Worm (Caenorhabditis elegans): ENCODE results near the gene Y54F10BM.9.

The Y54F10BM.9 gene

ce11 chrIII:2281975-2282957, 22.5 kb downstream of the Y54F10BM.9 start, which contains the start of gene Y54F10BM.3:
TSS of gene Y54F10BM.3 (plus strand) at chrIII:2282025.
- TF ChIP-seq ceh-28 (tag; optimal IDR thresholded peaks at IDR 0.05) (peak; percentile 97), snpc-1.2 (GFP tag; IDR thresholded peaks at IDR 0.05) (no peak)

ce11 chrIII:2280569-2280968, 24.2 kb downstream of the Y54F10BM.9 start, which contains the start of gene Y54F10BM.22:
TSS of gene Y54F10BM.22 (plus strand) at chrIII:2280899.
- TF ChIP-seq hlh-30 (tag; optimal IDR thresholded peaks at IDR 0.05; ENCODE audit: insufficient read depth) = peak; percentile 3
- TF ChIP-seq ceh-32 (tag; optimal IDR thresholded peaks at IDR 0.05; ENCODE audit: poor library complexity) = no peak

- no peak for TF ChIP-seq gei-8 (GFP tag; optimal IDR thresholded peaks at IDR 0.05)
- TF ChIP-seq nhr-28 (tag; optimal IDR thresholded peaks at IDR 0.05) = no peak
- TF ChIP-seq mxl-2 (GFP tag; conservative IDR thresholded peaks at IDR 0.05) = no peak
- TF ChIP-seq mes-2 (tag; optimal IDR thresholded peaks at IDR 0.05; ENCODE audit: poor library complexity, severe bottlenecking) = no peak
- no peak for TF ChIP-seq nhr-102 (tag; optimal IDR thresholded peaks at IDR 0.05)
- TF ChIP-seq nhr-111 (GFP tag; optimal IDR thresholded peaks at IDR 0.05) = no peak
- TF ChIP-seq dpl-1 (GFP tag; optimal IDR thresholded peaks at IDR 0.05) = no peak
- TF ChIP-seq unc-39 (tag; optimal IDR thresholded peaks at IDR 0.05) = no peak
- TF ChIP-seq R02D3.7 (tag; optimal IDR thresholded peaks at IDR 0.05) = no peak
- no peak for TF ChIP-seq ctbp-1 (GFP tag; IDR thresholded peaks at IDR 0.05)
- TF ChIP-seq ceh-62 (tag; optimal IDR thresholded peaks at IDR 0.05) = no peak
Measured at ce11 chrIII:2279457-2279856, 25.3 kb downstream of the Y54F10BM.9 start, which contains the start of gene Y54F10BM.23. TSS of gene Y54F10BM.23 (minus strand) at chrIII:2279557.

- TF ChIP-seq nhr-42 (GFP tag; IDR thresholded peaks at IDR 0.05) (no peak), cey-2 (tag; optimal IDR thresholded peaks at IDR 0.05; ENCODE audit: borderline replicate concordance, insufficient read depth) (no peak), dpl-1 (GFP tag; optimal IDR thresholded peaks at IDR 0.05) (no peak), ctbp-1 (GFP tag; IDR thresholded peaks at IDR 0.05) (no peak), lin-38 (GFP tag; IDR thresholded peaks at IDR 0.05) (no peak), lir-3 (tag; optimal IDR thresholded peaks at IDR 0.05) (no peak), ztf-11 (tag; optimal IDR thresholded peaks at IDR 0.05) (no peak), Y5F2A.4 (GFP tag; optimal IDR thresholded peaks at IDR 0.05) (no peak), lsy-2 (tag; optimal IDR thresholded peaks at IDR 0.05) (no peak), dmd-8 (GFP tag; IDR thresholded peaks at IDR 0.05) (no peak), snpc-1.2 (GFP tag; IDR thresholded peaks at IDR 0.05) (no peak), nhr-237 (tag; optimal IDR thresholded peaks at IDR 0.05) (no peak), skn-1 (tag; optimal IDR thresholded peaks at IDR 0.05) (no peak), ceh-44 (GFP tag; IDR thresholded peaks at IDR 0.05) (no peak), aha-1 (tag) (no peak), sdz-12 (GFP tag; optimal IDR thresholded peaks at IDR 0.05) (no peak), hlh-11 (tag; optimal IDR thresholded peaks at IDR 0.05) (no peak), mdl-1 (tag; optimal IDR thresholded peaks at IDR 0.05) (no peak)
Measured at ce11 chrIII:2276842-2277241, 27.9 kb downstream of the Y54F10BM.9 start, which contains the start of gene Y54F10BM.21. TSS of gene Y54F10BM.21 (plus strand) at chrIII:2277142.

- TF ChIP-seq unc-39 (tag; optimal IDR thresholded peaks at IDR 0.05) (no peak), nhr-77 (tag; optimal IDR thresholded peaks at IDR 0.05) (no peak)
Measured at ce11 chrIII:2272732-2273131, 32.0 kb downstream of the Y54F10BM.9 start, which contains the start of gene fbxa-39. TSS of gene fbxa-39 (plus strand) at chrIII:2273032.

Measured in whole organism, L4 larva.